Worm (Caenorhabditis elegans) whole organism, early embryonic: ENCODE measurements around the gene cest-6.

Experiments
- B0310.2 ChIP-seq: sonication (generic microtip); optimal IDR thresholded peaks from 2 replicates; lab custom pipeline; 2016; ENCODE audit warnings: mild to moderate bottlenecking, missing genetic modification characterization, missing compliant biosample characterization
- F13C5.2 ChIP-seq: sonication (generic microtip); optimal IDR thresholded peaks from 2 replicates; lab custom pipeline; 2017; ENCODE audit warnings: mild to moderate bottlenecking, missing genetic modification characterization, inconsistent platforms, missing compliant biosample characterization
- aly-1 ChIP-seq: sonication (generic microtip); optimal IDR thresholded peaks from 2 replicates; lab custom pipeline; 2016; ENCODE audit warnings: missing genetic modification characterization, missing compliant biosample characterization
- ama-1 ChIP-seq: fragments of 150-350 bp; optimal IDR thresholded peaks from 2 replicates; lab custom pipeline; 2014
- ceh-13 ChIP-seq: fragments of 200-800 bp; sonication (Bioruptor generic); optimal IDR thresholded peaks from 2 replicates; lab custom pipeline; 2018; ENCODE audit warnings: mild to moderate bottlenecking, missing genetic modification characterization, missing compliant biosample characterization
- ceh-36 ChIP-seq: sonication (generic microtip); optimal IDR thresholded peaks from 2 replicates; lab custom pipeline; 2016; ENCODE audit warnings: missing genetic modification characterization, inconsistent platforms, missing compliant biosample characterization
- ets-7 ChIP-seq: sonication (generic microtip); optimal IDR thresholded peaks from 2 replicates; lab custom pipeline; 2016; ENCODE audit warnings: missing genotype, missing genetic modification characterization, missing compliant biosample characterization
- flt-1 ChIP-seq: fragments of 200-800 bp; sonication (Bioruptor generic); IDR thresholded peaks from 2 replicates; pipeline ENCODE4 v1.3.6; 2022; ENCODE audit warnings: missing genetic modification characterization, missing compliant biosample characterization
- hmbx-1 ChIP-seq: sonication (generic microtip); optimal IDR thresholded peaks from 2 replicates; lab custom pipeline; 2016; ENCODE audit warnings: mild to moderate bottlenecking, missing genetic modification characterization, missing compliant biosample characterization
- hmg-4 ChIP-seq: fragments of 200-800 bp; sonication (Bioruptor generic); optimal IDR thresholded peaks from 2 replicates; lab custom pipeline; 2018; ENCODE audit warnings: mild to moderate bottlenecking, missing genetic modification characterization, missing compliant biosample characterization
- hnd-1 ChIP-seq: sonication (generic microtip); optimal IDR thresholded peaks from 2 replicates; lab custom pipeline; 2016; ENCODE audit warnings: missing genetic modification characterization, missing compliant biosample characterization
- pes-1 ChIP-seq: fragments of 200-800 bp; sonication (Bioruptor generic); IDR thresholded peaks from 2 replicates; pipeline ENCODE4 v1.3.6; 2022; ENCODE audit warnings: missing genetic modification reagents, missing genetic modification characterization, missing compliant biosample characterization
- scrt-1 ChIP-seq: fragments of 200-800 bp; sonication (Bioruptor generic); IDR thresholded peaks from 2 replicates; pipeline ENCODE4 v1.3.6; 2022; ENCODE audit warnings: missing genetic modification characterization, missing compliant biosample characterization
- sea-1 ChIP-seq: fragments of 200-800 bp; sonication (Bioruptor generic); conservative IDR thresholded peaks from 2 replicates; pipeline ENCODE4 v1.3.6; 2022; ENCODE audit warnings: missing genetic modification characterization, missing compliant biosample characterization
- tbx-11 ChIP-seq: fragments of 200-800 bp; sonication (Bioruptor generic); IDR thresholded peaks from 2 replicates; pipeline ENCODE4 v1.3.6; 2022; ENCODE audit warnings: missing genetic modification characterization, missing compliant biosample characterization
- tbx-37 ChIP-seq: fragments of 200-800 bp; sonication (Bioruptor generic); conservative IDR thresholded peaks from 2 replicates; pipeline ENCODE4 v1.3.6; 2022; ENCODE audit warnings: missing genetic modification reagents, missing genetic modification characterization, missing compliant biosample characterization
- tra-4 ChIP-seq: sonication (generic microtip); optimal IDR thresholded peaks from 2 replicates; lab custom pipeline; 2017; ENCODE audit warnings: missing genetic modification characterization, missing compliant biosample characterization

Gene cest-6

ce11 chrIV:6928417-6928816 lies at the start of gene cest-6:
Gene cest-6 (minus strand): TSS chrIV:6928517.
- TF ChIP-seq ceh-13 (GFP tag; lab: Kevin White, UChicago) (no peak), ama-1 (lab: Kevin White, UChicago) (no peak), aly-1 (tag; lab: Kevin White, UChicago) (no peak), flt-1 (GFP tag; lab: Robert Waterston, UW) (no peak), tbx-37 (GFP tag; lab: Robert Waterston, UW) (no peak), sea-1 (GFP tag; lab: Robert Waterston, UW) (no peak), B0310.2 (tag; lab: Kevin White, UChicago) (no peak), hnd-1 (tag; lab: Kevin White, UChicago) (no peak), ceh-36 (no peak), ets-7 (tag; lab: Kevin White, UChicago) (no peak), hmbx-1 (tag; lab: Kevin White, UChicago) (no peak), F13C5.2 (no peak), tra-4 (no peak), hmg-4 (GFP tag; lab: Kevin White, UChicago) (no peak)

ce11 chrIV:6977089-6977558 lies 48.8 kb upstream of the cest-6 start, which contains the start of the genes pgl-1 and him-3:
Gene pgl-1 (minus strand): TSS chrIV:6977318.
Gene him-3 (plus strand): TSS chrIV:6977508.
- TF ChIP-seq B0310.2 (tag; lab: Kevin White, UChicago) (no peak), scrt-1 (no peak), ets-7 (tag; lab: Kevin White, UChicago) (no peak), hmg-4 (GFP tag; lab: Kevin White, UChicago) (no peak), aly-1 (tag; lab: Kevin White, UChicago) (no peak), ceh-36 (no peak), flt-1 (GFP tag; lab: Robert Waterston, UW) (no peak), ama-1 (lab: Kevin White, UChicago) (no peak), hmbx-1 (tag; lab: Kevin White, UChicago) (no peak), hnd-1 (tag; lab: Kevin White, UChicago) (no peak), tbx-37 (GFP tag; lab: Robert Waterston, UW) (no peak), ceh-13 (GFP tag; lab: Kevin White, UChicago) (no peak), pes-1 (no peak), tbx-11 (GFP tag; lab: Robert Waterston, UW) (no peak)

ce11 chrIV:6974162-6974938 lies 46.0 kb upstream of the cest-6 start:
- no peak for TF ChIP-seq pes-1
- no peak for TF ChIP-seq hmbx-1 (tag; lab: Kevin White, UChicago)
- TF ChIP-seq hmg-4 (GFP tag; lab: Kevin White, UChicago): no peak
- TF ChIP-seq hnd-1 (tag; lab: Kevin White, UChicago): no peak
- TF ChIP-seq ets-7 (tag; lab: Kevin White, UChicago): no peak
- no peak for TF ChIP-seq ceh-36
- TF ChIP-seq tbx-37 (GFP tag; lab: Robert Waterston, UW): no peak
- no peak for TF ChIP-seq flt-1 (GFP tag; lab: Robert Waterston, UW)
- TF ChIP-seq ama-1 (lab: Kevin White, UChicago): no peak
- no peak for TF ChIP-seq aly-1 (tag; lab: Kevin White, UChicago)
- no peak for TF ChIP-seq F13C5.2
- no peak for TF ChIP-seq tbx-11 (GFP tag; lab: Robert Waterston, UW)

ce11 chrIV:6972427-6972826 lies 44.1 kb upstream of the cest-6 start, which contains the start of gene nhr-249:
Gene nhr-249 (minus strand): TSS chrIV:6972527.
- TF ChIP-seq flt-1 (GFP tag; lab: Robert Waterston, UW) (no peak), sea-1 (GFP tag; lab: Robert Waterston, UW) (no peak), pes-1 (no peak), hmg-4 (GFP tag; lab: Kevin White, UChicago) (no peak), hnd-1 (tag; lab: Kevin White, UChicago) (no peak), tra-4 (no peak), tbx-11 (GFP tag; lab: Robert Waterston, UW) (no peak), aly-1 (tag; lab: Kevin White, UChicago) (no peak), ama-1 (lab: Kevin White, UChicago) (no peak), B0310.2 (tag; lab: Kevin White, UChicago) (no peak), tbx-37 (GFP tag; lab: Robert Waterston, UW) (no peak), hmbx-1 (tag; lab: Kevin White, UChicago) (no peak), ets-7 (tag; lab: Kevin White, UChicago) (no peak), scrt-1 (no peak)

- no peak for TF ChIP-seq ets-7 (tag; lab: Kevin White, UChicago)
- TF ChIP-seq hnd-1 (tag; lab: Kevin White, UChicago): no peak
- TF ChIP-seq aly-1 (tag; lab: Kevin White, UChicago): no peak
- no peak for TF ChIP-seq pes-1
- TF ChIP-seq ama-1 (lab: Kevin White, UChicago): no peak
- no peak for TF ChIP-seq sea-1 (GFP tag; lab: Robert Waterston, UW)
- no peak for TF ChIP-seq tbx-11 (GFP tag; lab: Robert Waterston, UW)
- TF ChIP-seq hmg-4 (GFP tag; lab: Kevin White, UChicago): no peak
Measured at ce11 chrIV:6971213-6971612, 42.9 kb upstream of the cest-6 start, which contains the start of gene ZK381.62. Gene ZK381.62 (minus strand): TSS chrIV:6971313.

ce11 chrIV:6970271-6970670 lies 42.0 kb upstream of the cest-6 start, which contains the start of gene ZK381.8:
Gene ZK381.8 (minus strand): TSS chrIV:6970371.
- no peak for TF ChIP-seq F13C5.2
- no peak for TF ChIP-seq ceh-13 (GFP tag; lab: Kevin White, UChicago)
- TF ChIP-seq ceh-36: no peak
- TF ChIP-seq pes-1: no peak
- TF ChIP-seq flt-1 (GFP tag; lab: Robert Waterston, UW): no peak
- no peak for TF ChIP-seq aly-1 (tag; lab: Kevin White, UChicago)
- TF ChIP-seq tbx-11 (GFP tag; lab: Robert Waterston, UW): no peak

ce11 chrIV:6965192-6965591 lies 36.9 kb upstream of the cest-6 start, which contains the start of gene ZK381.2:
Gene ZK381.2 (plus strand): TSS chrIV:6965492.
- TF ChIP-seq hmbx-1 (tag; lab: Kevin White, UChicago): no peak
- no peak for TF ChIP-seq ceh-13 (GFP tag; lab: Kevin White, UChicago)
- no peak for TF ChIP-seq B0310.2 (tag; lab: Kevin White, UChicago)
- TF ChIP-seq tbx-37 (GFP tag; lab: Robert Waterston, UW): no peak
- no peak for TF ChIP-seq ceh-36
- no peak for TF ChIP-seq hnd-1 (tag; lab: Kevin White, UChicago)
- no peak for TF ChIP-seq tra-4
- no peak for TF ChIP-seq aly-1 (tag; lab: Kevin White, UChicago)
- no peak for TF ChIP-seq F13C5.2
- no peak for TF ChIP-seq ama-1 (lab: Kevin White, UChicago)
- TF ChIP-seq pes-1: no peak
- no peak for TF ChIP-seq sea-1 (GFP tag; lab: Robert Waterston, UW)
- TF ChIP-seq tbx-11 (GFP tag; lab: Robert Waterston, UW): no peak
- no peak for TF ChIP-seq flt-1 (GFP tag; lab: Robert Waterston, UW)
- no peak for TF ChIP-seq hmg-4 (GFP tag; lab: Kevin White, UChicago)
- TF ChIP-seq scrt-1: no peak
- TF ChIP-seq ets-7 (tag; lab: Kevin White, UChicago): no peak
